Fruit fly (Drosophila melanogaster) whole organism, embryonic: Measurements from ENCODE around the gene CG13022.

Experiments
- ATbp ChIP-seq: fragments of 200-800 bp; sonication (Bioruptor generic); optimal IDR thresholded peaks from 2 replicates; lab custom pipeline; 2017; ENCODE audit warnings: missing biosample characterization, mild to moderate bottlenecking, missing genetic modification characterization, missing genetic modification reagents
- Bgb ChIP-seq: fragments of 200-800 bp; sonication (Bioruptor generic); IDR thresholded peaks from 2 replicates; pipeline ENCODE4 v1.3.6; 2022; ENCODE audit warnings: missing biosample characterization, missing genetic modification characterization; ENCODE audit not compliant: partially characterized antibody
- Blimp-1 ChIP-seq: fragments of 200-800 bp; sonication (Bioruptor generic); optimal IDR thresholded peaks from 3 replicates; lab custom pipeline; 2018; ENCODE audit warnings: missing biosample characterization, missing genetic modification characterization, mild to moderate bottlenecking, moderate library complexity, missing genetic modification reagents
- CG10543 ChIP-seq: fragments of 200-800 bp; sonication (Bioruptor generic); optimal IDR thresholded peaks from 3 replicates; lab custom pipeline; 2017; ENCODE audit warnings: missing biosample characterization, mild to moderate bottlenecking, missing genetic modification characterization, moderate library complexity
- CG10959 ChIP-seq: fragments of 200-800 bp; sonication (Bioruptor generic); IDR thresholded peaks from 2 replicates; pipeline ENCODE4 v1.3.6; 2022; ENCODE audit warnings: missing biosample characterization, missing genetic modification characterization
- CG12299 ChIP-seq: fragments of 200-800 bp; sonication (Bioruptor generic); optimal IDR thresholded peaks from 2 replicates; lab custom pipeline; 2018; ENCODE audit warnings: missing biosample characterization, mild to moderate bottlenecking, missing genetic modification characterization
- CG12391 ChIP-seq: fragments of 200-800 bp; sonication (Bioruptor generic); optimal IDR thresholded peaks from 3 replicates; lab custom pipeline; 2018; ENCODE audit warnings: missing biosample characterization, mild to moderate bottlenecking, missing genetic modification characterization, moderate library complexity
- CG12659 ChIP-seq: fragments of 200-800 bp; sonication (Bioruptor generic); optimal IDR thresholded peaks from 3 replicates; lab custom pipeline; 2017; ENCODE audit warnings: mild to moderate bottlenecking, missing biosample characterization, missing genetic modification reagents, missing genetic modification characterization
- CG12942 ChIP-seq: fragments of 200-800 bp; sonication (Bioruptor generic); optimal IDR thresholded peaks from 3 replicates; lab custom pipeline; 2016; ENCODE audit warnings: missing biosample characterization, missing genetic modification characterization
- CG14014 ChIP-seq: fragments of 200-800 bp; sonication (Bioruptor generic); IDR thresholded peaks from 2 replicates; pipeline ENCODE4 v1.3.6; 2022; ENCODE audit warnings: missing biosample characterization, missing genetic modification characterization
- CG14050 ChIP-seq: fragments of 200-800 bp; sonication (Bioruptor generic); IDR thresholded peaks from 3 replicates; pipeline ENCODE4 v1.3.6; 2022; ENCODE audit warnings: missing biosample characterization, missing genetic modification characterization
- CG14667 ChIP-seq: fragments of 200-800 bp; sonication (Bioruptor generic); IDR thresholded peaks from 2 replicates; pipeline ENCODE4 v1.3.6; 2022; ENCODE audit warnings: missing biosample characterization, missing genetic modification characterization
- CG17912 ChIP-seq: fragments of 200-800 bp; sonication (Bioruptor generic); optimal IDR thresholded peaks from 2 replicates; lab custom pipeline; 2018; ENCODE audit warnings: missing biosample characterization, mild to moderate bottlenecking, missing genetic modification characterization
- CG18262 ChIP-seq: fragments of 200-800 bp; optimal IDR thresholded peaks from 3 replicates; lab custom pipeline; 2019; ENCODE audit warnings: missing biosample characterization, mild to moderate bottlenecking, missing genetic modification characterization, moderate library complexity
- CG2120 ChIP-seq: fragments of 200-800 bp; sonication (Bioruptor generic); optimal IDR thresholded peaks from 3 replicates; lab custom pipeline; 2016; ENCODE audit warnings: missing biosample characterization, missing genetic modification characterization
- CG2712 ChIP-seq: fragments of 200-800 bp; optimal IDR thresholded peaks from 3 replicates; lab custom pipeline; 2019; ENCODE audit warnings: missing biosample characterization, mild to moderate bottlenecking, missing genetic modification characterization, moderate library complexity
- CG31224 ChIP-seq: fragments of 200-800 bp; sonication (Bioruptor generic); IDR thresholded peaks from 2 replicates; pipeline ENCODE4 v1.3.6; 2022; ENCODE audit warnings: missing biosample characterization, missing genetic modification characterization
- CG34224 ChIP-seq: fragments of 200-800 bp; sonication (Bioruptor generic); IDR thresholded peaks from 3 replicates; pipeline ENCODE4 v1.3.6; 2022; ENCODE audit warnings: missing biosample characterization, missing genetic modification characterization; ENCODE audit not compliant: partially characterized antibody
- CG4404 ChIP-seq: fragments of 200-800 bp; sonication (Bioruptor generic); IDR thresholded peaks from 2 replicates; pipeline ENCODE4 v1.3.6; 2022; ENCODE audit warnings: missing biosample characterization, missing genetic modification characterization
- CG6254 ChIP-seq: fragments of 200-800 bp; sonication (Bioruptor generic); optimal IDR thresholded peaks from 3 replicates; lab custom pipeline; 2017; ENCODE audit warnings: mild to moderate bottlenecking, missing biosample characterization, missing genetic modification reagents, missing genetic modification characterization
- Dad ChIP-seq: fragments of 200-800 bp; sonication (Bioruptor generic); optimal IDR thresholded peaks from 3 replicates; lab custom pipeline; 2016; ENCODE audit warnings: missing biosample characterization, missing genetic modification characterization
- Dbx ChIP-seq: fragments of 200-800 bp; sonication (Bioruptor generic); IDR thresholded peaks from 3 replicates; pipeline ENCODE4 v1.3.6; 2022; ENCODE audit warnings: missing biosample characterization, missing genetic modification characterization
- Dll ChIP-seq: fragments of 200-800 bp; sonication (Bioruptor generic); IDR thresholded peaks from 4 replicates; pipeline ENCODE4 v1.3.6; 2022; ENCODE audit warnings: missing biosample characterization, missing genetic modification characterization; ENCODE audit not compliant: partially characterized antibody
- Drgx ChIP-seq: fragments of 200-800 bp; sonication (Bioruptor generic); IDR thresholded peaks from 2 replicates; pipeline ENCODE4 v1.3.6; 2022; ENCODE audit warnings: missing biosample characterization, missing genetic modification characterization
- GATAe ChIP-seq: fragments of 200-800 bp; sonication (Bioruptor generic); conservative IDR thresholded peaks from 2 replicates; pipeline ENCODE4 v1.3.6; 2022; ENCODE audit warnings: missing biosample characterization, missing genetic modification characterization
- HmgZ ChIP-seq: fragments of 200-800 bp; sonication (Bioruptor generic); optimal IDR thresholded peaks from 2 replicates; lab custom pipeline; 2018; ENCODE audit warnings: missing biosample characterization, mild to moderate bottlenecking, missing genetic modification characterization
- Max ChIP-seq: fragments of 200-800 bp; sonication (Bioruptor generic); optimal IDR thresholded peaks from 2 replicates; lab custom pipeline; 2016; ENCODE audit warnings: missing biosample characterization, mild to moderate bottlenecking, missing genetic modification characterization
- Meics ChIP-seq: fragments of 200-800 bp; sonication (Bioruptor generic); optimal IDR thresholded peaks from 2 replicates; lab custom pipeline; 2017; ENCODE audit warnings: missing biosample characterization, mild to moderate bottlenecking, missing genetic modification characterization
- Mes4 ChIP-seq: fragments of 200-800 bp; sonication (Bioruptor generic); optimal IDR thresholded peaks from 2 replicates; lab custom pipeline; 2016; ENCODE audit warnings: missing biosample characterization, missing genetic modification characterization
- Trl ChIP-seq, 3 experiments: fragments of >200 bp in 2 of 3; fragments of 200-800 bp in 1 of 3; sonication (Bioruptor generic) in 1 of 3; optimal IDR thresholded peaks; 2 replicates in 1 of 3; 3 replicates in 2 of 3; lab custom pipeline; 2016 to 2017; ENCODE audit warnings: missing biosample characterization in 1 of 3, missing genetic modification characterization in 1 of 3
- ase ChIP-seq: fragments of 200-800 bp; sonication (Bioruptor generic); IDR thresholded peaks from 3 replicates; pipeline ENCODE4 v1.3.6; 2022; ENCODE audit warnings: missing biosample characterization, missing genetic modification characterization
- az2 ChIP-seq: fragments of 200-800 bp; sonication (Bioruptor generic); optimal IDR thresholded peaks from 3 replicates; lab custom pipeline; 2016; ENCODE audit warnings: missing biosample characterization, missing genetic modification characterization
- bbx ChIP-seq: fragments of 200-800 bp; sonication (Bioruptor generic); IDR thresholded peaks from 2 replicates; pipeline ENCODE4 v1.3.6; 2022; ENCODE audit warnings: missing biosample characterization, missing genetic modification characterization; ENCODE audit not compliant: partially characterized antibody
- caup ChIP-seq: fragments of 200-800 bp; sonication (Bioruptor generic); optimal IDR thresholded peaks from 3 replicates; lab custom pipeline; 2017; ENCODE audit warnings: missing biosample characterization, mild to moderate bottlenecking, missing genetic modification characterization, moderate library complexity; ENCODE audit not compliant: severe bottlenecking
- dmrt99B ChIP-seq: fragments of 200-800 bp; sonication (Bioruptor generic); optimal IDR thresholded peaks from 2 replicates; lab custom pipeline; 2018; ENCODE audit warnings: missing biosample characterization, mild to moderate bottlenecking, missing genetic modification characterization, moderate library complexity
- en ChIP-seq: fragments of 200-800 bp; sonication (Bioruptor generic); optimal IDR thresholded peaks from 2 replicates; lab custom pipeline; 2016; ENCODE audit warnings: missing biosample characterization, missing genetic modification characterization
- exex ChIP-seq: fragments of 200-800 bp; sonication (Bioruptor generic); optimal IDR thresholded peaks from 4 replicates; lab custom pipeline; 2018; ENCODE audit warnings: missing biosample characterization, mild to moderate bottlenecking, missing genetic modification characterization, moderate library complexity
- her ChIP-seq: fragments of 200-800 bp; sonication (Bioruptor generic); optimal IDR thresholded peaks from 2 replicates; lab custom pipeline; 2016; ENCODE audit warnings: missing biosample characterization, missing genetic modification characterization
- jumu ChIP-seq: fragments of 200-800 bp; sonication (Bioruptor generic); optimal IDR thresholded peaks from 3 replicates; lab custom pipeline; 2016; ENCODE audit warnings: missing biosample characterization, missing genetic modification characterization
- klu ChIP-seq: fragments of 200-800 bp; sonication (Bioruptor generic); IDR thresholded peaks from 2 replicates; pipeline ENCODE4 v1.3.6; 2022; ENCODE audit warnings: missing biosample characterization, missing genetic modification characterization
- lab ChIP-seq: fragments of 200-800 bp; sonication (Bioruptor generic); optimal IDR thresholded peaks from 3 replicates; lab custom pipeline; 2017; ENCODE audit warnings: missing biosample characterization, missing genetic modification characterization, mild to moderate bottlenecking, moderate library complexity, missing genetic modification reagents
- lov ChIP-seq, 2 experiments: fragments of 200-800 bp in 1 of 2; fragments of >200 bp in 1 of 2; sonication (Bioruptor generic) in 1 of 2; IDR thresholded peaks in 1 of 2; optimal IDR thresholded peaks in 1 of 2; 2 replicates in 1 of 2; 3 replicates in 1 of 2; pipeline versions ENCODE4 v1.3.6 to Lab custom; 2017 to 2022; ENCODE audit warnings: missing biosample characterization in 1 of 2, missing genetic modification characterization in 1 of 2
- odd ChIP-seq: fragments of 200-800 bp; sonication (Bioruptor generic); optimal IDR thresholded peaks from 2 replicates; lab custom pipeline; 2017; ENCODE audit warnings: missing biosample characterization, mild to moderate bottlenecking, missing genetic modification characterization
- rib ChIP-seq: fragments of 200-800 bp; sonication (Bioruptor generic); IDR thresholded peaks from 2 replicates; pipeline ENCODE4 v1.3.6; 2022; ENCODE audit warnings: missing biosample characterization, missing genetic modification characterization
- sens ChIP-seq: fragments of 200-800 bp; sonication (Bioruptor generic); peaks from one replicate; lab custom pipeline; 2016; ENCODE audit warnings: missing biosample characterization, missing genetic modification characterization
- sob ChIP-seq: fragments of 200-800 bp; sonication (Bioruptor generic); IDR thresholded peaks from 2 replicates; pipeline ENCODE4 v1.3.6; 2022; ENCODE audit warnings: missing biosample characterization, missing genetic modification characterization
- stc ChIP-seq: fragments of 200-800 bp; sonication (Bioruptor generic); IDR thresholded peaks from 2 replicates; pipeline ENCODE4 v1.3.6; 2022; ENCODE audit warnings: missing biosample characterization, missing genetic modification characterization
- vnd ChIP-seq: fragments of 200-800 bp; sonication (Bioruptor generic); IDR thresholded peaks from 3 replicates; pipeline ENCODE4 v1.3.6; 2022; ENCODE audit warnings: missing biosample characterization, missing genetic modification characterization; ENCODE audit not compliant: partially characterized antibody

CG13022 gene

dm6 chr3L:16969652-16970109, 30.9 kb upstream of the CG13022 start, which contains the start of gene Exn (continued):
- no peak for TF ChIP-seq ATbp
- TF ChIP-seq Dll (GFP tag; lab: Robert Waterston, UW): 0 out of 4 replicates have a peak, but pooled peaks have one; percentile 19
- TF ChIP-seq CG2120 (GFP tag; lab: Kevin White, UChicago): peak; percentile 12
- no peak for TF ChIP-seq dmrt99B (tag; lab: Kevin White, UChicago)
- TF ChIP-seq caup (GFP tag; lab: Kevin White, UChicago): peak; percentile 59
- TF ChIP-seq Blimp-1: no peak
- peak; percentile 48; the same call in 1 of the 2 replicates for TF ChIP-seq bbx (GFP tag; lab: Robert Waterston, UW)
- TF ChIP-seq CG10959 (GFP tag; lab: Robert Waterston, UW): no peak
- no peak for TF ChIP-seq klu (GFP tag; lab: Robert Waterston, UW)
- TF ChIP-seq exex (tag; lab: Kevin White, UChicago): peak; percentile 54
- no peak for TF ChIP-seq CG4404
- TF ChIP-seq her (GFP tag; lab: Kevin White, UChicago): peak; percentile 43
- peak; percentile 43; the same call in 1 of the 2 replicates for TF ChIP-seq CG14014
- peak; percentile 12 for TF ChIP-seq Mes4 (GFP tag; lab: Kevin White, UChicago)
- peak; percentile 69 for TF ChIP-seq HmgZ (tag; lab: Kevin White, UChicago)
- TF ChIP-seq rib (GFP tag; lab: Robert Waterston, UW): no peak; the same call in 1 of the 2 replicates
- TF ChIP-seq Meics (GFP tag; lab: Kevin White, UChicago): peak; percentile 22
- no peak for TF ChIP-seq CG2712 (tag; lab: Kevin White, UChicago)
- TF ChIP-seq stc: peak; percentile 55; the same call in 1 of the 2 replicates
- TF ChIP-seq Trl (optimal IDR thresholded peaks at IDR 0.05; lab: Kevin White, UChicago): peak; percentile 55 to 74
- peak; percentile 4 for TF ChIP-seq Trl (GFP tag; optimal IDR thresholded peaks at IDR 0.05; lab: Kevin White, UChicago)
- TF ChIP-seq CG14050: no peak
- TF ChIP-seq ase: 0 out of 3 replicates have a peak, but pooled peaks have one; percentile 31
- no peak for TF ChIP-seq lov (optimal IDR thresholded peaks at IDR 0.05; lab: Kevin White, UChicago)
- TF ChIP-seq lov (GFP tag; IDR thresholded peaks at IDR 0.05; lab: Robert Waterston, UW): 0 out of 3 replicates have a peak, but pooled peaks have one; percentile 56
- no peak for TF ChIP-seq CG31224 (GFP tag; lab: Robert Waterston, UW)
- peak; percentile 50 for TF ChIP-seq sob (GFP tag; lab: Robert Waterston, UW)
- no peak for TF ChIP-seq CG12391
- TF ChIP-seq CG6254 (GFP tag; lab: Kevin White, UChicago): peak; percentile 99
- no peak for TF ChIP-seq CG17912 (GFP tag; lab: Kevin White, UChicago)
- TF ChIP-seq odd (GFP tag; lab: Kevin White, UChicago): peak; percentile 34
- peak; percentile 47; the same call in 1 of the 3 replicates for TF ChIP-seq Dbx (GFP tag; lab: Robert Waterston, UW)
- TF ChIP-seq lab (GFP tag; lab: Kevin White, UChicago): peak; percentile 78
- TF ChIP-seq CG34224 (GFP tag; lab: Robert Waterston, UW): peak; percentile 56; the same call in 2 of the 3 replicates
- TF ChIP-seq jumu (GFP tag; lab: Kevin White, UChicago): peak; percentile 12
- TF ChIP-seq CG12299 (tag; lab: Kevin White, UChicago): peak; percentile 8
- 0 out of 3 replicates have a peak, but pooled peaks have one; percentile 34 for TF ChIP-seq vnd
- no peak for TF ChIP-seq az2 (GFP tag; lab: Kevin White, UChicago)
- TF ChIP-seq Bgb (GFP tag; lab: Robert Waterston, UW): peak; percentile 35; the same call in 1 of the 2 replicates
- TF ChIP-seq CG14667 (GFP tag; lab: Robert Waterston, UW): no peak
- peak; percentile 29; the same call in 1 of the 2 replicates for TF ChIP-seq Drgx (GFP tag; lab: Robert Waterston, UW)
- peak; percentile 21 for TF ChIP-seq Dad (GFP tag; lab: Kevin White, UChicago)
- peak; percentile 66 for TF ChIP-seq sens (GFP tag; lab: Kevin White, UChicago)
- no peak for TF ChIP-seq Max
- peak; percentile 29 for TF ChIP-seq CG12659
- no peak for TF ChIP-seq en (GFP tag; lab: Kevin White, UChicago)
- peak; percentile 59 for TF ChIP-seq GATAe
- TF ChIP-seq CG10543 (GFP tag; lab: Kevin White, UChicago): peak; percentile 85
- TF ChIP-seq CG12942 (GFP tag; lab: Kevin White, UChicago): no peak
- TF ChIP-seq CG18262 (tag; lab: Kevin White, UChicago): no peak
